Worm (Caenorhabditis elegans) whole organism, L2 larva: ENCODE measurements around the gene gck-4.

Source experiments
- alr-1 ChIP-seq: fragments of 150-350 bp; optimal IDR thresholded peaks from 2 replicates; lab custom pipeline; 2014; ENCODE audit warnings: missing biosample characterization, missing genetic modification characterization
- lin-11 ChIP-seq: fragments of 150-350 bp; sonication (generic microtip); optimal IDR thresholded peaks from 2 replicates; lab custom pipeline; 2014; ENCODE audit warnings: missing biosample characterization, missing genetic modification characterization, inconsistent platforms, mixed read lengths
- lin-39 ChIP-seq: fragments of 150-350 bp; optimal IDR thresholded peaks from 2 replicates; lab custom pipeline; 2014; ENCODE audit warnings: missing biosample characterization, missing genetic modification reagents, missing genetic modification characterization
- mbf-1 ChIP-seq: sonication (generic microtip); optimal IDR thresholded peaks from 2 replicates; lab custom pipeline; 2017; ENCODE audit warnings: missing biosample characterization, missing genetic modification characterization
- mdl-1 ChIP-seq, 2 experiments: fragments of 150-350 bp in 1 of 2; sonication (generic microtip) in 1 of 2; optimal IDR thresholded peaks; 2 replicates each; lab custom pipeline; 2017; ENCODE audit warnings: missing biosample characterization in 2 of 2, missing genetic modification characterization in 2 of 2
- nhr-12 ChIP-seq: fragments of 150-350 bp; optimal IDR thresholded peaks from 2 replicates; lab custom pipeline; 2014; ENCODE audit warnings: missing biosample characterization, missing genetic modification characterization
- nhr-77 ChIP-seq: fragments of 150-350 bp; optimal IDR thresholded peaks from 2 replicates; lab custom pipeline; 2014; ENCODE audit warnings: missing biosample characterization, missing genetic modification characterization
- sem-4 ChIP-seq: fragments of 150-350 bp; optimal IDR thresholded peaks from 2 replicates; lab custom pipeline; 2014; ENCODE audit warnings: missing biosample characterization, missing genetic modification reagents, missing genetic modification characterization
- skn-1 ChIP-seq: sonication (generic microtip); optimal IDR thresholded peaks from 2 replicates; lab custom pipeline; 2017; ENCODE audit warnings: missing biosample characterization, missing genetic modification characterization
- ztf-4 ChIP-seq: fragments of 150-350 bp; optimal IDR thresholded peaks from 2 replicates; lab custom pipeline; 2014; ENCODE audit warnings: missing biosample characterization, missing genetic modification characterization

DNA sequence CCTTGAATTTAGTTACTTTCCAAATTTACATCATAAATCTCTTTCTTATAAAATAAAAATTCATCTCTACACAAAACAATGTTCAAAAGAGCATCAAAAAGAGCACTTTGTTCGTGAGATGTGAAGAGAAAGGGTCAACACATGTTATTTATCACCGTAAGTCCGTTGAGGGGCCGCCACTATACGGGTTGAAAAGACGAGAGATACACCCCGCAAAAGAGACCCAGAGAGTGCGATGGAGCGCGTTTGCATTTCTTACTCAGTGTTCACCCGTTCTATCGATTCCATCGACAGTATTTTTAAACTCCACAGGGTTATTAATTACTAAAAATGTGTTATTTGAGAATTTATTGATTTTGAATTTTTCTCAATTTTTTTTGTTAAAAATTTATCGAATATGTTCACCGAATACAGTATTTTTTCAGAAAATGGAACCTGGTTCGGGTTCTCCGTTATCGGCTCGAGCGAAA, 49.9 kb downstream of the gck-4 start, which contains the start of gene pix-1:
- peak; percentile 67 for TF ChIP-seq sem-4 (tag; lab: Kevin White, UChicago)
- TF ChIP-seq mbf-1 (tag; lab: Kevin White, UChicago): no peak
- TF ChIP-seq mdl-1 (tag; optimal IDR thresholded peaks at IDR 0.05; lab: Kevin White, UChicago): no peak
- TF ChIP-seq nhr-77 (tag; lab: Kevin White, UChicago): no peak
- TF ChIP-seq lin-39 (tag; lab: Kevin White, UChicago): no peak
- no peak for TF ChIP-seq alr-1 (tag; lab: Kevin White, UChicago)
- no peak for TF ChIP-seq nhr-12 (tag; lab: Kevin White, UChicago)
- TF ChIP-seq skn-1: no peak
- peak; percentile 11 for TF ChIP-seq lin-11 (tag; lab: Kevin White, UChicago)
- TF ChIP-seq ztf-4 (tag; lab: Kevin White, UChicago): peak; percentile 13
